Fruit fly (Drosophila melanogaster): ENCODE data around the gene CG4229.
A peak's percentile ranks its signal among the peaks of the same experiment; 100 is the strongest.

CG4229 gene

DNA sequence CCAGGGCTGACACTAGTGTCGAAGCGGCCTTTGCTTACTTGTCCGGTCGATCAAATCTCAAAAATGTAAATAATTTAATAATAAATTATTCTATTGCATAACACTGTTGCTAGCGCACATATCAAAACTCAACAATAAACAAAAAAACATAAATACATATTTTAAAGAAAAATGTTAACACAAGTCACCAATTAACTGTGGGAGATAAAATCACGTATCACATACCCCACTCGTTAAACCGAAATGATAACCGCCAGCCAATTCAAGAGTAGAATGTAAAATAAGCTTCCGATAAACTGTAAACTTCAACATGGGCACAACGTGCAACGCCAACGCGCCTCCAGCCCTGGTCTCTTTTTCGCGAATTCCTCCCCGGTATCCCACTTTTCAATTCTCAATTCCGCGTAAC, 46.1 kb downstream of the CG4229 start, which contains the start of gene Arts (continued):
- TF ChIP-seq tup (GFP tag; optimal IDR thresholded peaks at IDR 0.05) (no peak), CG17829 (tag; optimal IDR thresholded peaks at IDR 0.05) (peak; percentile 24), CG9727 (GFP tag; optimal IDR thresholded peaks at IDR 0.05) (peak; percentile 49), sd (tag; optimal IDR thresholded peaks at IDR 0.05) (peak; percentile 48), croc (GFP tag; conservative IDR thresholded peaks at IDR 0.05) (no peak), Mrtf (GFP tag; IDR thresholded peaks at IDR 0.05) (no peak), CG15696 (tag; optimal IDR thresholded peaks at IDR 0.05) (peak; percentile 32), Sry-δ (GFP tag; optimal IDR thresholded peaks at IDR 0.05) (peak; percentile 11), CG4730 (GFP tag; IDR thresholded peaks at IDR 0.05) (no peak), CG3065 (GFP tag; optimal IDR thresholded peaks at IDR 0.05) (no peak), CG31441 (GFP tag; IDR thresholded peaks at IDR 0.05) (no peak), CG8924 (tag; optimal IDR thresholded peaks at IDR 0.05) (peak; percentile 20), CG11560 (tag; IDR thresholded peaks at IDR 0.05) (no peak), Hsf (GFP tag; optimal IDR thresholded peaks at IDR 0.05) (peak; percentile 20), sqz (GFP tag; optimal IDR thresholded peaks at IDR 0.05) (peak; percentile 40), CG13894 (tag; optimal IDR thresholded peaks at IDR 0.05) (peak; percentile 25), danr (GFP tag; IDR thresholded peaks at IDR 0.05) (no peak), Fer3 (tag; optimal IDR thresholded peaks at IDR 0.05) (peak; percentile 26), CG8944 (GFP tag; optimal IDR thresholded peaks at IDR 0.05) (no peak), CG18262 (tag; optimal IDR thresholded peaks at IDR 0.05) (peak; percentile 54), Asciz (GFP tag; optimal IDR thresholded peaks at IDR 0.05) (no peak), CG9876 (GFP tag; optimal IDR thresholded peaks at IDR 0.05) (no peak), CG34224 (GFP tag; IDR thresholded peaks at IDR 0.05; ENCODE audit: partially characterized antibody) (no peak), Xbp1 (GFP tag; optimal IDR thresholded peaks at IDR 0.05) (peak; percentile 33), dmrt99B (tag; optimal IDR thresholded peaks at IDR 0.05) (peak; percentile 2), CG3163 (GFP tag; optimal IDR thresholded peaks at IDR 0.05) (no peak), Chrac-16 (GFP tag; optimal IDR thresholded peaks at IDR 0.05) (peak; percentile 25), gfzf (GFP tag; optimal IDR thresholded peaks at IDR 0.05) (peak; percentile 9), esg (GFP tag; conservative IDR thresholded peaks at IDR 0.05) (no peak), CG3407 (GFP tag; optimal IDR thresholded peaks at IDR 0.05) (no peak), HLH3B (GFP tag; IDR thresholded peaks at IDR 0.05) (no peak), CG14014 (GFP tag; IDR thresholded peaks at IDR 0.05) (no peak), Doc3 (GFP tag; IDR thresholded peaks at IDR 0.05; ENCODE audit: partially characterized antibody) (no peak), Scr (GFP tag; IDR thresholded peaks at IDR 0.05; ENCODE audit: partially characterized antibody) (no peak), Dbx (GFP tag; IDR thresholded peaks at IDR 0.05) (no peak), klu (GFP tag; IDR thresholded peaks at IDR 0.05) (no peak), pho (GFP tag; optimal IDR thresholded peaks at IDR 0.05) (no peak), Med (GFP tag) (peak; percentile 24), twi (tag; optimal IDR thresholded peaks at IDR 0.05) (peak; percentile 6), CG11247 (GFP tag; IDR thresholded peaks at IDR 0.05) (no peak), CG15269 (tag; optimal IDR thresholded peaks at IDR 0.05) (peak; percentile 31), Doc2 (GFP tag; IDR thresholded peaks at IDR 0.05) (no peak), ara (GFP tag; IDR thresholded peaks at IDR 0.05) (no peak), Sin3A (optimal IDR thresholded peaks at IDR 0.05) (no peak), Dp (GFP tag; optimal IDR thresholded peaks at IDR 0.05) (peak; percentile 58), CG8388 (GFP tag; optimal IDR thresholded peaks at IDR 0.05) (peak; percentile 14), lab (GFP tag; optimal IDR thresholded peaks at IDR 0.05) (no peak), exex (tag; optimal IDR thresholded peaks at IDR 0.05) (peak; percentile 32), CG2129 (GFP tag; IDR thresholded peaks at IDR 0.05; ENCODE audit: partially characterized antibody) (no peak), Hmr (GFP tag; optimal IDR thresholded peaks at IDR 0.05) (peak; percentile 9), vnd (GFP tag; IDR thresholded peaks at IDR 0.05; ENCODE audit: partially characterized antibody) (no peak)
